Fruit fly (Drosophila melanogaster) whole organism, embryonic: ENCODE data around the gene CG46460.
A peak's percentile ranks its signal among the peaks of the same experiment; 100 is the strongest.

Experiments used
- ATbp ChIP-seq: fragments of 200-800 bp; sonication (Bioruptor generic); optimal IDR thresholded peaks from 2 replicates; lab custom pipeline; 2017; ENCODE audit warnings: missing biosample characterization, mild to moderate bottlenecking, missing genetic modification characterization, missing genetic modification reagents
- Bteb2 ChIP-seq: fragments of 200-800 bp; sonication (Bioruptor generic); optimal IDR thresholded peaks from 2 replicates; lab custom pipeline; 2016; ENCODE audit warnings: missing biosample characterization, missing genetic modification characterization
- CG10274 ChIP-seq: fragments of 200-800 bp; sonication (Bioruptor generic); optimal IDR thresholded peaks from 3 replicates; lab custom pipeline; 2017; ENCODE audit warnings: missing biosample characterization, mild to moderate bottlenecking, missing genetic modification characterization
- CG10321 ChIP-seq: fragments of 200-800 bp; sonication (Bioruptor generic); IDR thresholded peaks from 2 replicates; pipeline ENCODE4 v1.3.6; 2022; ENCODE audit warnings: missing biosample characterization, missing genetic modification characterization
- CG10565 ChIP-seq: fragments of 200-800 bp; sonication (Bioruptor generic); optimal IDR thresholded peaks from 3 replicates; lab custom pipeline; 2016; ENCODE audit warnings: missing biosample characterization, mild to moderate bottlenecking, missing genetic modification characterization
- CG11085 ChIP-seq: fragments of 200-800 bp; sonication (Bioruptor generic); IDR thresholded peaks from 2 replicates; pipeline ENCODE4 v1.3.6; 2022; ENCODE audit warnings: missing biosample characterization, missing genetic modification characterization
- CG11093 ChIP-seq: fragments of 200-800 bp; sonication (Bioruptor generic); IDR thresholded peaks from 3 replicates; pipeline ENCODE4 v1.3.6; 2022; ENCODE audit warnings: missing biosample characterization, missing genetic modification characterization
- CG12744 ChIP-seq: fragments of 200-800 bp; sonication (Bioruptor generic); optimal IDR thresholded peaks from 2 replicates; lab custom pipeline; 2016; ENCODE audit warnings: missing biosample characterization, missing genetic modification characterization
- CG13424 ChIP-seq: fragments of 200-800 bp; sonication (Bioruptor generic); optimal IDR thresholded peaks from 2 replicates; lab custom pipeline; 2019; ENCODE audit warnings: missing biosample characterization, mild to moderate bottlenecking, missing genetic modification characterization, moderate library complexity
- CG15479 ChIP-seq: fragments of 200-800 bp; sonication (Bioruptor generic); optimal IDR thresholded peaks from 3 replicates; lab custom pipeline; 2019; ENCODE audit warnings: missing biosample characterization, mild to moderate bottlenecking, missing genetic modification characterization, moderate library complexity
- CG15514 ChIP-seq: fragments of 200-800 bp; sonication (Bioruptor generic); optimal IDR thresholded peaks from 3 replicates; lab custom pipeline; 2017; ENCODE audit warnings: missing biosample characterization, missing genetic modification characterization, mild to moderate bottlenecking, moderate library complexity, missing genetic modification reagents
- CG1602 ChIP-seq: fragments of 200-800 bp; sonication (Bioruptor generic); optimal IDR thresholded peaks from 3 replicates; lab custom pipeline; 2016; ENCODE audit warnings: missing biosample characterization, missing genetic modification characterization
- CG17359 ChIP-seq: fragments of 200-800 bp; sonication (Bioruptor generic); optimal IDR thresholded peaks from 3 replicates; lab custom pipeline; 2018; ENCODE audit warnings: missing biosample characterization, mild to moderate bottlenecking, missing genetic modification characterization, moderate library complexity
- CG18476 ChIP-seq: fragments of 200-800 bp; sonication (Bioruptor generic); optimal IDR thresholded peaks from 2 replicates; lab custom pipeline; 2016; ENCODE audit warnings: missing biosample characterization, mild to moderate bottlenecking, missing genetic modification characterization
- CG18619 ChIP-seq: fragments of 200-800 bp; sonication (Bioruptor generic); optimal IDR thresholded peaks from 3 replicates; lab custom pipeline; 2017; ENCODE audit warnings: missing biosample characterization, mild to moderate bottlenecking, missing genetic modification characterization
- CG2199 ChIP-seq: fragments of 200-800 bp; sonication (Bioruptor generic); IDR thresholded peaks from 3 replicates; pipeline ENCODE4 v1.3.6; 2022; ENCODE audit warnings: missing biosample characterization, missing genetic modification characterization
- CG30020 ChIP-seq: fragments of 200-800 bp; optimal IDR thresholded peaks from 2 replicates; lab custom pipeline; 2019; ENCODE audit warnings: missing biosample characterization, mild to moderate bottlenecking, missing genetic modification characterization, moderate library complexity
- CG30403 ChIP-seq: fragments of 200-800 bp; sonication (Bioruptor generic); optimal IDR thresholded peaks from 3 replicates; lab custom pipeline; 2016; ENCODE audit warnings: missing biosample characterization, missing genetic modification characterization
- CG3065 ChIP-seq: fragments of 200-800 bp; sonication (Bioruptor generic); optimal IDR thresholded peaks from 2 replicates; lab custom pipeline; 2016; ENCODE audit warnings: missing biosample characterization, missing genetic modification characterization
- CG3847 ChIP-seq: fragments of 200-800 bp; sonication (Bioruptor generic); IDR thresholded peaks from 2 replicates; pipeline ENCODE4 v1.3.6; 2022; ENCODE audit warnings: missing biosample characterization, missing genetic modification characterization
- CG4707 ChIP-seq: fragments of 200-800 bp; sonication (Bioruptor generic); optimal IDR thresholded peaks from 2 replicates; lab custom pipeline; 2018; ENCODE audit warnings: missing biosample characterization, mild to moderate bottlenecking, missing genetic modification characterization, moderate library complexity
- CG6175 ChIP-seq: fragments of 200-800 bp; sonication (Bioruptor generic); IDR thresholded peaks from 3 replicates; pipeline ENCODE4 v1.3.6; 2022; ENCODE audit warnings: missing biosample characterization, missing genetic modification characterization
- CG7963 ChIP-seq: fragments of 200-800 bp; sonication (Bioruptor generic); IDR thresholded peaks from 3 replicates; pipeline ENCODE4 v1.3.6; 2022; ENCODE audit warnings: missing biosample characterization, missing genetic modification characterization; ENCODE audit not compliant: partially characterized antibody
- CG9817 ChIP-seq: fragments of 200-800 bp; sonication (Bioruptor generic); optimal IDR thresholded peaks from 2 replicates; lab custom pipeline; 2018; ENCODE audit warnings: missing biosample characterization, mild to moderate bottlenecking, missing genetic modification characterization, moderate library complexity
- Camta ChIP-seq: fragments of 200-800 bp; sonication (Bioruptor generic); optimal IDR thresholded peaks from 2 replicates; lab custom pipeline; 2016; ENCODE audit warnings: missing biosample characterization, missing genetic modification characterization
- D ChIP-seq, 2 experiments: fragments of 200-800 bp in 1 of 2; fragments of >200 bp in 1 of 2; sonication (Bioruptor generic) in 1 of 2; optimal IDR thresholded peaks; 2 replicates in 1 of 2; 3 replicates in 1 of 2; lab custom pipeline; 2017; ENCODE audit warnings: mild to moderate bottlenecking in 1 of 2, missing biosample characterization in 1 of 2, missing genetic modification characterization in 1 of 2, missing genetic modification reagents in 1 of 2
- Hmx ChIP-seq: fragments of 200-800 bp; sonication (Bioruptor generic); optimal IDR thresholded peaks from 2 replicates; lab custom pipeline; 2016; ENCODE audit warnings: missing biosample characterization, missing genetic modification characterization
- Myb ChIP-seq: fragments of 200-800 bp; sonication (Bioruptor generic); optimal IDR thresholded peaks from 2 replicates; lab custom pipeline; 2016; ENCODE audit warnings: missing biosample characterization, missing genetic modification characterization
- Rx ChIP-seq: fragments of 200-800 bp; sonication (Bioruptor generic); IDR thresholded peaks from 2 replicates; pipeline ENCODE4 v1.3.6; 2022; ENCODE audit warnings: missing biosample characterization, missing genetic modification characterization
- Sry-δ ChIP-seq: fragments of 200-800 bp; sonication (Bioruptor generic); optimal IDR thresholded peaks from 2 replicates; lab custom pipeline; 2016; ENCODE audit warnings: missing biosample characterization, missing genetic modification characterization
- Trl ChIP-seq, 3 experiments: fragments of >200 bp in 2 of 3; fragments of 200-800 bp in 1 of 3; sonication (Bioruptor generic) in 1 of 3; optimal IDR thresholded peaks; 2 replicates in 1 of 3; 3 replicates in 2 of 3; lab custom pipeline; 2016 to 2017; ENCODE audit warnings: missing biosample characterization in 1 of 3, missing genetic modification characterization in 1 of 3
- ase ChIP-seq: fragments of 200-800 bp; sonication (Bioruptor generic); IDR thresholded peaks from 3 replicates; pipeline ENCODE4 v1.3.6; 2022; ENCODE audit warnings: missing biosample characterization, missing genetic modification characterization
- cad ChIP-seq: fragments of >200 bp; optimal IDR thresholded peaks from 2 replicates; lab custom pipeline; 2017; ENCODE audit warnings: missing biosample characterization, missing genetic modification characterization
- caup ChIP-seq: fragments of 200-800 bp; sonication (Bioruptor generic); optimal IDR thresholded peaks from 3 replicates; lab custom pipeline; 2017; ENCODE audit warnings: missing biosample characterization, mild to moderate bottlenecking, missing genetic modification characterization, moderate library complexity; ENCODE audit not compliant: severe bottlenecking
- cg ChIP-seq: fragments of 200-800 bp; sonication (Bioruptor generic); optimal IDR thresholded peaks from 3 replicates; lab custom pipeline; 2019; ENCODE audit warnings: missing biosample characterization, mild to moderate bottlenecking, missing genetic modification characterization, moderate library complexity
- ci ChIP-seq: fragments of 200-800 bp; sonication (Bioruptor generic); IDR thresholded peaks from 3 replicates; pipeline ENCODE4 v1.3.6; 2022; ENCODE audit warnings: missing biosample characterization, missing genetic modification characterization
- ftz-f1 ChIP-seq: fragments of 200-800 bp; sonication (Bioruptor generic); optimal IDR thresholded peaks from 2 replicates; lab custom pipeline; 2016; ENCODE audit warnings: missing biosample characterization, missing genetic modification characterization
- knrl ChIP-seq: fragments of 200-800 bp; sonication (Bioruptor generic); IDR thresholded peaks from 3 replicates; pipeline ENCODE4 v1.3.6; 2022; ENCODE audit warnings: missing biosample characterization, missing genetic modification characterization; ENCODE audit not compliant: partially characterized antibody
- lola ChIP-seq, 3 experiments: fragments of >200 bp in 2 of 3; fragments of 200-800 bp in 1 of 3; sonication (Bioruptor generic) in 1 of 3; optimal IDR thresholded peaks; 2 replicates each; lab custom pipeline; 2017 to 2019; ENCODE audit warnings: missing biosample characterization in 3 of 3, missing genetic modification characterization in 3 of 3, mild to moderate bottlenecking in 1 of 3, moderate library complexity in 1 of 3
- mam ChIP-seq: fragments of 200-800 bp; sonication (Bioruptor generic); optimal IDR thresholded peaks from 3 replicates; lab custom pipeline; 2016; ENCODE audit warnings: missing biosample characterization, missing genetic modification characterization
- nom ChIP-seq: fragments of 200-800 bp; sonication (Bioruptor generic); optimal IDR thresholded peaks from 2 replicates; lab custom pipeline; 2017; ENCODE audit warnings: missing biosample characterization, missing genetic modification characterization, mild to moderate bottlenecking, moderate library complexity, missing genetic modification reagents
- pan ChIP-seq, 4 experiments: fragments of >200 bp in 3 of 4; fragments of 200-800 bp in 1 of 4; sonication (Bioruptor generic) in 1 of 4; optimal IDR thresholded peaks in 3 of 4; IDR thresholded peaks in 1 of 4; 2 replicates each; pipeline versions ENCODE4 v1.3.6 to Lab custom; 2017 to 2022; ENCODE audit warnings: missing biosample characterization in 2 of 4, missing genetic modification characterization in 2 of 4, mixed read lengths in 1 of 4
- pfk ChIP-seq: fragments of 200-800 bp; sonication (Bioruptor generic); optimal IDR thresholded peaks from 2 replicates; lab custom pipeline; 2018; ENCODE audit warnings: missing biosample characterization, mild to moderate bottlenecking, missing genetic modification characterization, moderate library complexity
- seq ChIP-seq: fragments of 200-800 bp; sonication (Bioruptor generic); IDR thresholded peaks from 2 replicates; pipeline ENCODE4 v1.3.6; 2022; ENCODE audit warnings: missing biosample characterization, missing genetic modification characterization
- sisA ChIP-seq: fragments of 200-800 bp; sonication (Bioruptor generic); IDR thresholded peaks from 2 replicates; pipeline ENCODE4 v1.3.6; 2022; ENCODE audit warnings: missing biosample characterization, missing genetic modification characterization
- tio ChIP-seq: fragments of 200-800 bp; sonication (Bioruptor generic); optimal IDR thresholded peaks from 2 replicates; lab custom pipeline; 2017; ENCODE audit warnings: missing biosample characterization, missing genetic modification characterization, inconsistent platforms
- zen2 ChIP-seq: fragments of 200-800 bp; sonication (Bioruptor generic); IDR thresholded peaks from 3 replicates; pipeline ENCODE4 v1.3.6; 2022; ENCODE audit warnings: missing biosample characterization, missing genetic modification characterization; ENCODE audit not compliant: partially characterized antibody

CG46460 gene

DNA sequence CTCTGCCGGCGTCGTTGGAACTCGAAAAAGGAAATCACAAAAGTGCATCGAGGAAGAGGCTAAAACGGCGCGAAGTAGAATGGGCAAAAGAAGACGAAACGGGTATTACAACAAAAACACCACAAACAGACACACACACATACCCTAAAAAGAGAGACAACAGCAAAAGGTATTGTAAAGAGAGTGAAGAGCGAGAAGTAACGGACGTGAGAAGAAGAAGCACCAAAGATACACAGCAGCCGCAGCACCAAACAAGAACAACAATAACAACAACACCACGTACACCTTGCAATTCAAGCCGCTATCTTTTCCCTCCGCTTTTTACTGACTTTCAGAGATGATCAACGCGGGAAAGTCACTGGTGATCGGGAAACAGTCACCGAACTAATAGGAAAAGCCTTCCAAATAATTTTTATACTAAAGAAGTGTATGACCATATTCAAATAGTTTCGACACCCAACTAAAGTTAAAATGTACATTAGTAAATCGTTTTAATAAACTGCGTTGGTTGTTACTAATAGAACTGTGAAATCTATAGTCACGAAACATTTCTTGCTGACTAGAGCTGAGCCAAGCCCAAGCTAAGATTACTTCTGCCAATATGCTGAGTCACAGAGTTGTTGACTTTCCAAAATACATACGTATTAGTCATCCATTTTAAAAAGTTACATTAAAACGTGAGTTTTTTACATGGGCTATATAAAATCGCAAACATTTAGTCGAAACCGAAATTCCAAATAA is 25.2 kb upstream of the CG46460 start (continued):
- TF ChIP-seq CG3847 (GFP tag; lab: Robert Waterston, UW): no peak
- TF ChIP-seq CG10565 (GFP tag; lab: Kevin White, UChicago): no peak
- no peak for TF ChIP-seq Sry-δ (GFP tag; lab: Kevin White, UChicago)
- no peak for TF ChIP-seq CG3065 (GFP tag; lab: Kevin White, UChicago)
- no peak for TF ChIP-seq caup (GFP tag; lab: Kevin White, UChicago)
- no peak for TF ChIP-seq CG4707 (GFP tag; lab: Kevin White, UChicago)
- no peak for TF ChIP-seq ATbp (GFP tag; lab: Kevin White, UChicago)
- no peak for TF ChIP-seq CG11085 (GFP tag; lab: Robert Waterston, UW)
- no peak for TF ChIP-seq CG18476 (GFP tag; lab: Kevin White, UChicago)
- TF ChIP-seq CG7963: no peak
- no peak for TF ChIP-seq pan (optimal IDR thresholded peaks at IDR 0.05; lab: Kevin White, UChicago)
- no peak for TF ChIP-seq pan (GFP tag; optimal IDR thresholded peaks at IDR 0.05 in 1 of 2, IDR thresholded peaks at IDR 0.05 in 1 of 2)
- 0 out of 3 replicates have a peak, but pooled peaks have one; percentile 39 for TF ChIP-seq zen2 (GFP tag; lab: Robert Waterston, UW)
- no peak for TF ChIP-seq mam (GFP tag; lab: Kevin White, UChicago)
- no peak for TF ChIP-seq CG10321
- TF ChIP-seq CG15479: peak; percentile 35
- TF ChIP-seq Rx (GFP tag; lab: Robert Waterston, UW): no peak
- no peak for TF ChIP-seq sisA
- TF ChIP-seq Camta: no peak
- no peak for TF ChIP-seq CG13424 (tag; lab: Kevin White, UChicago)
- no peak for TF ChIP-seq CG6175
- TF ChIP-seq CG18619 (GFP tag; lab: Kevin White, UChicago): no peak
- 0 out of 3 replicates have a peak, but pooled peaks have one; percentile 16 for TF ChIP-seq CG2199 (GFP tag; lab: Robert Waterston, UW)
- no peak for TF ChIP-seq CG12744
- TF ChIP-seq CG15514 (GFP tag; lab: Kevin White, UChicago): no peak
- TF ChIP-seq Bteb2: no peak
- peak; percentile 42 to 62 for TF ChIP-seq Trl (optimal IDR thresholded peaks at IDR 0.05; lab: Kevin White, UChicago)
- no peak for TF ChIP-seq Trl (GFP tag; optimal IDR thresholded peaks at IDR 0.05; lab: Kevin White, UChicago)
- no peak for TF ChIP-seq CG11093 (GFP tag; lab: Robert Waterston, UW)
- TF ChIP-seq seq (GFP tag; lab: Robert Waterston, UW): no peak
- no peak for TF ChIP-seq D (optimal IDR thresholded peaks at IDR 0.05; lab: Kevin White, UChicago)
- TF ChIP-seq D (GFP tag; optimal IDR thresholded peaks at IDR 0.05; lab: Kevin White, UChicago): no peak
- no peak for TF ChIP-seq CG30403
- no peak for TF ChIP-seq CG1602 (GFP tag; lab: Kevin White, UChicago)
- TF ChIP-seq nom (GFP tag; lab: Kevin White, UChicago): peak; percentile 65
- TF ChIP-seq ase (GFP tag; lab: Robert Waterston, UW): no peak
- no peak for TF ChIP-seq Hmx (GFP tag; lab: Kevin White, UChicago)
- no peak for TF ChIP-seq knrl (GFP tag; lab: Robert Waterston, UW)
- TF ChIP-seq cg (GFP tag; lab: Kevin White, UChicago): peak; percentile 65
- peak in 1 of 3 experiments; percentile 8 for TF ChIP-seq lola (GFP tag; optimal IDR thresholded peaks at IDR 0.05; lab: Kevin White, UChicago)
- TF ChIP-seq ftz-f1 (GFP tag; lab: Kevin White, UChicago): no peak
- TF ChIP-seq Myb (GFP tag; lab: Kevin White, UChicago): peak; percentile 8
- no peak for TF ChIP-seq CG17359
- TF ChIP-seq tio (GFP tag; lab: Kevin White, UChicago): no peak
- no peak for TF ChIP-seq CG30020 (tag; lab: Kevin White, UChicago)
- no peak for TF ChIP-seq CG10274 (GFP tag; lab: Kevin White, UChicago)
- no peak for TF ChIP-seq CG9817 (tag; lab: Kevin White, UChicago)
- 0 out of 3 replicates have a peak, but pooled peaks have one; percentile 24 for TF ChIP-seq ci (GFP tag; lab: Robert Waterston, UW)
- TF ChIP-seq pfk (GFP tag; lab: Kevin White, UChicago): no peak
- no peak for TF ChIP-seq cad (GFP tag; lab: Kevin White, UChicago)
